Fruit fly (Drosophila melanogaster) whole organism, embryonic: ENCODE data around the gene Hel25E.

Experiments used
- Atf3 ChIP-seq: fragments of 200-800 bp; sonication (Bioruptor generic); optimal IDR thresholded peaks from 3 replicates; lab custom pipeline; 2016; ENCODE audit warnings: missing biosample characterization, missing genetic modification characterization
- CG1233 ChIP-seq: fragments of 200-800 bp; sonication (Bioruptor generic); optimal IDR thresholded peaks from 4 replicates; lab custom pipeline; 2018; ENCODE audit warnings: missing biosample characterization, mild to moderate bottlenecking, missing genetic modification characterization
- CG12942 ChIP-seq: fragments of 200-800 bp; sonication (Bioruptor generic); optimal IDR thresholded peaks from 3 replicates; lab custom pipeline; 2016; ENCODE audit warnings: missing biosample characterization, missing genetic modification characterization
- CG13624 ChIP-seq: fragments of 200-800 bp; sonication (Bioruptor generic); optimal IDR thresholded peaks from 2 replicates; lab custom pipeline; 2016; ENCODE audit warnings: missing biosample characterization, missing genetic modification characterization
- CG13894 ChIP-seq: fragments of 200-800 bp; sonication (Bioruptor generic); optimal IDR thresholded peaks from 3 replicates; lab custom pipeline; 2018; ENCODE audit warnings: missing biosample characterization, mild to moderate bottlenecking, missing genetic modification characterization, moderate library complexity
- CG14441 ChIP-seq: fragments of 200-800 bp; sonication (Bioruptor generic); IDR thresholded peaks from 2 replicates; pipeline ENCODE4 v1.3.6; 2022; ENCODE audit warnings: missing biosample characterization, missing genetic modification characterization
- CG15011 ChIP-seq: fragments of 200-800 bp; sonication (Bioruptor generic); optimal IDR thresholded peaks from 3 replicates; lab custom pipeline; 2018; ENCODE audit warnings: missing biosample characterization, mild to moderate bottlenecking, missing genetic modification characterization
- CG3407 ChIP-seq: fragments of 200-800 bp; sonication (Bioruptor generic); optimal IDR thresholded peaks from 2 replicates; lab custom pipeline; 2018; ENCODE audit warnings: missing biosample characterization, mild to moderate bottlenecking, missing genetic modification characterization
- CG34224 ChIP-seq: fragments of 200-800 bp; sonication (Bioruptor generic); IDR thresholded peaks from 3 replicates; pipeline ENCODE4 v1.3.6; 2022; ENCODE audit warnings: missing biosample characterization, missing genetic modification characterization; ENCODE audit not compliant: partially characterized antibody
- CG4360 ChIP-seq: fragments of 200-800 bp; sonication (Bioruptor generic); IDR thresholded peaks from 2 replicates; pipeline ENCODE4 v1.3.6; 2022; ENCODE audit warnings: missing biosample characterization, missing genetic modification characterization
- CG6175 ChIP-seq: fragments of 200-800 bp; sonication (Bioruptor generic); IDR thresholded peaks from 3 replicates; pipeline ENCODE4 v1.3.6; 2022; ENCODE audit warnings: missing biosample characterization, missing genetic modification characterization
- CG7357 ChIP-seq: fragments of 200-800 bp; sonication (Bioruptor generic); IDR thresholded peaks from 3 replicates; pipeline ENCODE4 v1.3.6; 2022; ENCODE audit warnings: missing biosample characterization, missing genetic modification characterization
- CG8944 ChIP-seq: fragments of 200-800 bp; sonication (Bioruptor generic); optimal IDR thresholded peaks from 3 replicates; lab custom pipeline; 2016; ENCODE audit warnings: missing biosample characterization, missing genetic modification characterization
- CG9437 ChIP-seq: fragments of 200-800 bp; sonication (Bioruptor generic); optimal IDR thresholded peaks from 2 replicates; lab custom pipeline; 2018; ENCODE audit warnings: missing biosample characterization, mild to moderate bottlenecking, missing genetic modification characterization
- CG9932 ChIP-seq: fragments of 200-800 bp; sonication (Bioruptor generic); IDR thresholded peaks from 2 replicates; pipeline ENCODE4 v1.3.6; 2022; ENCODE audit warnings: missing biosample characterization, missing genetic modification characterization
- D19B ChIP-seq: fragments of 200-800 bp; sonication (Bioruptor generic); optimal IDR thresholded peaks from 2 replicates; lab custom pipeline; 2017; ENCODE audit warnings: missing biosample characterization, mild to moderate bottlenecking, missing genetic modification characterization
- Dad ChIP-seq: fragments of 200-800 bp; sonication (Bioruptor generic); optimal IDR thresholded peaks from 3 replicates; lab custom pipeline; 2016; ENCODE audit warnings: missing biosample characterization, missing genetic modification characterization
- Dek ChIP-seq: fragments of 200-800 bp; sonication (Bioruptor generic); optimal IDR thresholded peaks from 3 replicates; lab custom pipeline; 2019; ENCODE audit warnings: missing biosample characterization, mild to moderate bottlenecking, missing genetic modification characterization, moderate library complexity
- E2f2 ChIP-seq: fragments of 200-800 bp; sonication (Bioruptor generic); IDR thresholded peaks from 2 replicates; pipeline ENCODE4 v1.3.6; 2022; ENCODE audit warnings: missing biosample characterization, missing genetic modification characterization
- Gsc ChIP-seq: fragments of 200-800 bp; sonication (Bioruptor generic); IDR thresholded peaks from 2 replicates; pipeline ENCODE4 v1.3.6; 2022; ENCODE audit warnings: missing biosample characterization, missing genetic modification characterization
- Gug ChIP-seq: fragments of 200-800 bp; sonication (Bioruptor generic); IDR thresholded peaks from 4 replicates; pipeline ENCODE4 v1.3.6; 2022; ENCODE audit warnings: missing biosample characterization, missing genetic modification characterization
- H2.0 ChIP-seq: fragments of 200-800 bp; sonication (Bioruptor generic); IDR thresholded peaks from 2 replicates; pipeline ENCODE4 v1.3.6; 2022; ENCODE audit warnings: missing biosample characterization, missing genetic modification characterization
- Hr51 ChIP-seq, 2 experiments: fragments of 200-800 bp; sonication (Bioruptor generic); optimal IDR thresholded peaks; 2 replicates in 1 of 2; 3 replicates in 1 of 2; lab custom pipeline; 2016 to 2018; ENCODE audit warnings: missing biosample characterization in 2 of 2, missing genetic modification characterization in 2 of 2, mild to moderate bottlenecking in 1 of 2, moderate library complexity in 1 of 2
- Lhr ChIP-seq: fragments of 200-800 bp; sonication (Bioruptor generic); optimal IDR thresholded peaks from 3 replicates; lab custom pipeline; 2017; ENCODE audit warnings: mild to moderate bottlenecking, missing biosample characterization, missing genetic modification reagents, missing genetic modification characterization
- Mad ChIP-seq: fragments of 200-800 bp; sonication (Bioruptor generic); optimal IDR thresholded peaks from 2 replicates; lab custom pipeline; 2016; ENCODE audit warnings: missing biosample characterization, missing genetic modification characterization
- Pdp1 ChIP-seq, 2 experiments: fragments of 200-800 bp; sonication (Bioruptor generic); optimal IDR thresholded peaks; 3 replicates each; lab custom pipeline; 2016; ENCODE audit warnings: missing biosample characterization in 2 of 2, missing genetic modification characterization in 2 of 2, mild to moderate bottlenecking in 1 of 2, moderate library complexity in 1 of 2
- Stat92E ChIP-seq, 3 experiments: fragments of >200 bp in 2 of 3; fragments of 200-800 bp in 1 of 3; sonication (Bioruptor generic) in 1 of 3; optimal IDR thresholded peaks; 2 replicates each; lab custom pipeline; 2017 to 2019; ENCODE audit warnings: missing biosample characterization in 3 of 3, missing genetic modification characterization in 3 of 3, mild to moderate bottlenecking in 1 of 3, moderate library complexity in 1 of 3
- bcd ChIP-seq: fragments of 200-800 bp; sonication (Bioruptor generic); optimal IDR thresholded peaks from 2 replicates; lab custom pipeline; 2017; ENCODE audit warnings: missing biosample characterization, mild to moderate bottlenecking, missing genetic modification characterization
- cas ChIP-seq: fragments of 200-800 bp; sonication (Bioruptor generic); IDR thresholded peaks from 2 replicates; pipeline ENCODE4 v1.3.6; 2022; ENCODE audit warnings: missing biosample characterization, missing genetic modification characterization
- caup ChIP-seq: fragments of 200-800 bp; sonication (Bioruptor generic); optimal IDR thresholded peaks from 3 replicates; lab custom pipeline; 2017; ENCODE audit warnings: missing biosample characterization, mild to moderate bottlenecking, missing genetic modification characterization, moderate library complexity; ENCODE audit not compliant: severe bottlenecking
- chm ChIP-seq: fragments of 200-800 bp; sonication (Bioruptor generic); IDR thresholded peaks from 2 replicates; pipeline ENCODE4 v1.3.6; 2022; ENCODE audit warnings: missing biosample characterization, missing genetic modification characterization
- dimm ChIP-seq: fragments of 200-800 bp; sonication (Bioruptor generic); IDR thresholded peaks from 2 replicates; pipeline ENCODE4 v1.3.6; 2022; ENCODE audit warnings: missing biosample characterization, missing genetic modification characterization
- disco-r ChIP-seq: fragments of 200-800 bp; sonication (Bioruptor generic); optimal IDR thresholded peaks from 2 replicates; lab custom pipeline; 2016; ENCODE audit warnings: missing biosample characterization, missing genetic modification characterization
- dysf ChIP-seq: fragments of 200-800 bp; sonication (Bioruptor generic); IDR thresholded peaks from 3 replicates; pipeline ENCODE4 v1.3.6; 2022; ENCODE audit warnings: missing biosample characterization, missing genetic modification characterization
- emc ChIP-seq: fragments of 200-800 bp; sonication (Bioruptor generic); optimal IDR thresholded peaks from 2 replicates; lab custom pipeline; 2016; ENCODE audit warnings: missing biosample characterization, missing genetic modification characterization
- gce ChIP-seq: fragments of 200-800 bp; sonication (Bioruptor generic); IDR thresholded peaks from 3 replicates; pipeline ENCODE4 v1.3.6; 2022; ENCODE audit warnings: missing biosample characterization, missing genetic modification characterization
- org-1 ChIP-seq: fragments of 200-800 bp; sonication (Bioruptor generic); optimal IDR thresholded peaks from 2 replicates; lab custom pipeline; 2017; ENCODE audit warnings: missing biosample characterization, missing genetic modification characterization
- pros ChIP-seq: fragments of 200-800 bp; sonication (Bioruptor generic); optimal IDR thresholded peaks from 3 replicates; lab custom pipeline; 2019; ENCODE audit warnings: missing biosample characterization, mild to moderate bottlenecking, missing genetic modification characterization, moderate library complexity
- repo ChIP-seq: fragments of 200-800 bp; sonication (Bioruptor generic); optimal IDR thresholded peaks from 2 replicates; lab custom pipeline; 2016; ENCODE audit warnings: missing biosample characterization, missing genetic modification characterization
- sd ChIP-seq: fragments of 200-800 bp; sonication (Bioruptor generic); optimal IDR thresholded peaks from 3 replicates; lab custom pipeline; 2018; ENCODE audit warnings: missing biosample characterization, mild to moderate bottlenecking, missing genetic modification characterization, moderate library complexity
- sisA ChIP-seq: fragments of 200-800 bp; sonication (Bioruptor generic); IDR thresholded peaks from 2 replicates; pipeline ENCODE4 v1.3.6; 2022; ENCODE audit warnings: missing biosample characterization, missing genetic modification characterization
- so ChIP-seq: fragments of 200-800 bp; sonication (Bioruptor generic); IDR thresholded peaks from 3 replicates; pipeline ENCODE4 v1.3.6; 2022; ENCODE audit warnings: missing biosample characterization, missing genetic modification characterization
- sob ChIP-seq: fragments of 200-800 bp; sonication (Bioruptor generic); IDR thresholded peaks from 2 replicates; pipeline ENCODE4 v1.3.6; 2022; ENCODE audit warnings: missing biosample characterization, missing genetic modification characterization
- sqz ChIP-seq: fragments of 200-800 bp; sonication (Bioruptor generic); optimal IDR thresholded peaks from 3 replicates; lab custom pipeline; 2018; ENCODE audit warnings: missing biosample characterization, mild to moderate bottlenecking, missing genetic modification characterization
- sr ChIP-seq: fragments of 200-800 bp; sonication (Bioruptor generic); IDR thresholded peaks from 3 replicates; pipeline ENCODE4 v1.3.6; 2022; ENCODE audit warnings: missing biosample characterization, missing genetic modification characterization
- tll ChIP-seq, 2 experiments: fragments of 200-800 bp in 1 of 2; fragments of >200 bp in 1 of 2; sonication (Bioruptor generic) in 1 of 2; optimal IDR thresholded peaks; 2 replicates each; lab custom pipeline; 2017 to 2019; ENCODE audit warnings: missing biosample characterization in 2 of 2, missing genetic modification characterization in 2 of 2, mild to moderate bottlenecking in 1 of 2, moderate library complexity in 1 of 2
- toy ChIP-seq: fragments of 200-800 bp; sonication (Bioruptor generic); IDR thresholded peaks from 2 replicates; pipeline ENCODE4 v1.3.6; 2022; ENCODE audit warnings: missing biosample characterization, missing genetic modification characterization
- trem ChIP-seq: fragments of 200-800 bp; optimal IDR thresholded peaks from 3 replicates; lab custom pipeline; 2019; ENCODE audit warnings: missing biosample characterization, mild to moderate bottlenecking, missing genetic modification characterization, moderate library complexity

The Hel25E gene

DNA sequence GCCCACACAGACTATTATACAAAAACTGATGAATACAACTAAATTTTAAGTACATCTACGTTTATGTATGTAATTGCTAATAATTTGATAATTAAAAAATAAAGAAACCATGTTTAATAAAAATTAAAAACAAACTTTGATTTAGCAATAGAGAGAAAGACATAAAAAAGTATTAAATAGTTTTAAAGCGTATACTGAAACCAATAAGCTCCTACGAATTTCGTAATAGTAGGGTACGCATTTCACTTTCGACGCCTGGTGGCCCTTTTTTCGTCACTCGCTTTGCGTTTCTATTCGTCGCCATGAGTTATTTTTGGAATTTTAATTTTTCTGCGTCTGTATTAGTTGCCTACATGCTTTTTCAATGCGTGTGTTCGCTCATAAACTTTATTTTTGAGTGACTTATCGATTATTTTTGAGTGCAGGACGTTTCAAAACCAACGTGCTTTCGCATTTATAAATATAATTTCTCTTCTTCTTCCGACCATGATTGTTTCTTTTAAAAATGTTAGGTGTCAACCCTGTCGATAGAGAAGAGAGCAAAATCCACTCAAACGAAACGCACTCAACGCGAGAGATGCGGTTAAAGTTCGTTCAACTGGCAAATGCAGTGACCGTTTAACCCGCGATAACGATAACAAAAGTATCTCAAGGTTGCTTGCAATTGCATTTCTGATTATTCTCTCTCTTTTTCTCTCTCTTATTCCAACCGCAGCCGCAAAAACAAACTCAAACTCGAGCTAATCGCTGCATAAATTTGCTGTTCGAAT lies 4.6 kb upstream of the Hel25E start, which contains the start of gene Oscillin (continued):
- TF ChIP-seq repo (GFP tag; lab: Kevin White, UChicago), result no peak
- TF ChIP-seq sd (tag; lab: Kevin White, UChicago), result peak; percentile 91
- TF ChIP-seq chm, result peak; percentile 77; the same call in 1 of the 2 replicates
- TF ChIP-seq Lhr, result no peak
- TF ChIP-seq CG7357, result no peak; the same call in 2 of the 3 replicates
- no peak for TF ChIP-seq Gsc (GFP tag; lab: Robert Waterston, UW)
- 0 out of 4 replicates have a peak, but pooled peaks have one; percentile 53 for TF ChIP-seq Gug (GFP tag; lab: Robert Waterston, UW)
- peak; percentile 69 for TF ChIP-seq trem (tag; lab: Kevin White, UChicago)
- TF ChIP-seq dimm (GFP tag; lab: Robert Waterston, UW), result no peak
- 0 out of 2 replicates have a peak, but pooled peaks have one; percentile 4 for TF ChIP-seq CG4360 (GFP tag; lab: Robert Waterston, UW)
- peak; percentile 73; the same call in 1 of the 2 replicates for TF ChIP-seq sisA (GFP tag; lab: Robert Waterston, UW)
- TF ChIP-seq Dek (tag; lab: Kevin White, UChicago), result peak; percentile 58
- TF ChIP-seq Dad (GFP tag; lab: Kevin White, UChicago), result peak; percentile 13
- TF ChIP-seq gce (GFP tag; lab: Robert Waterston, UW), result peak; percentile 91
- TF ChIP-seq CG13624 (GFP tag; lab: Kevin White, UChicago), result peak; percentile 44
- TF ChIP-seq pros, result peak; percentile 36
- peak; percentile 36 to 92 for TF ChIP-seq Hr51 (GFP tag; optimal IDR thresholded peaks at IDR 0.05; lab: Kevin White, UChicago)
- TF ChIP-seq dysf (GFP tag; lab: Robert Waterston, UW), result peak; percentile 81
- no peak for TF ChIP-seq Atf3
- peak; percentile 80 for TF ChIP-seq bcd (GFP tag; lab: Kevin White, UChicago)
- TF ChIP-seq caup (GFP tag; lab: Kevin White, UChicago), result peak; percentile 78
- TF ChIP-seq CG1233 (GFP tag; lab: Kevin White, UChicago), result peak; percentile 80
- no peak for TF ChIP-seq CG6175
- TF ChIP-seq D19B, result peak; percentile 72
- peak; percentile 17 to 91 for TF ChIP-seq Pdp1 (GFP tag; optimal IDR thresholded peaks at IDR 0.05; lab: Kevin White, UChicago)
- peak; percentile 81 for TF ChIP-seq sob
- peak; percentile 40 for TF ChIP-seq CG9437 (GFP tag; lab: Kevin White, UChicago)
- TF ChIP-seq CG9932 (GFP tag; lab: Robert Waterston, UW), result peak; percentile 72
- TF ChIP-seq sr, result no peak
- peak; percentile 52 for TF ChIP-seq org-1 (GFP tag; lab: Kevin White, UChicago)
- TF ChIP-seq H2.0 (GFP tag; lab: Robert Waterston, UW), result peak; percentile 84
- peak; percentile 38 for TF ChIP-seq CG3407 (GFP tag; lab: Kevin White, UChicago)
- no peak for TF ChIP-seq CG8944 (GFP tag; lab: Kevin White, UChicago)
- peak; percentile 86 for TF ChIP-seq sqz (GFP tag; lab: Kevin White, UChicago)
- peak; percentile 71 for TF ChIP-seq CG13894
- TF ChIP-seq emc (GFP tag; lab: Kevin White, UChicago), result no peak
- no peak for TF ChIP-seq disco-r (GFP tag; lab: Kevin White, UChicago)
- peak; percentile 36; the same call in 1 of the 2 replicates for TF ChIP-seq cas (GFP tag; lab: Robert Waterston, UW)
- TF ChIP-seq E2f2 (GFP tag; lab: Robert Waterston, UW), result peak; percentile 50; the same call in 1 of the 2 replicates
- no peak for TF ChIP-seq CG12942 (GFP tag; lab: Kevin White, UChicago)
- 0 out of 2 replicates have a peak, but pooled peaks have one; percentile 38 for TF ChIP-seq toy (GFP tag; lab: Robert Waterston, UW)
- TF ChIP-seq CG34224, result peak; percentile 45; the same call in 2 of the 3 replicates
- TF ChIP-seq CG14441, result peak; percentile 78
- no peak for TF ChIP-seq Stat92E (GFP tag; optimal IDR thresholded peaks at IDR 0.05; lab: Kevin White, UChicago)
- TF ChIP-seq tll (GFP tag; optimal IDR thresholded peaks at IDR 0.05; lab: Kevin White, UChicago), result no peak
- TF ChIP-seq CG15011 (GFP tag; lab: Kevin White, UChicago), result peak; percentile 66
- TF ChIP-seq so (GFP tag; lab: Robert Waterston, UW), result peak; percentile 63; the same call in 1 of the 3 replicates
- peak; percentile 30 for TF ChIP-seq Mad (GFP tag; lab: Kevin White, UChicago)
